Worm (Caenorhabditis elegans): ENCODE measurements around the gene pals-37.

- TF ChIP-seq elt-2 (tag; optimal IDR thresholded peaks at IDR 0.05) (no peak), ceh-22 (tag; optimal IDR thresholded peaks at IDR 0.05) (no peak), pqm-1 (tag; optimal IDR thresholded peaks at IDR 0.05) (no peak)
Measured at ce11 chrV:12414362-12414761, 27.0 kb downstream of the pals-37 start.

Data from whole organism, late embryonic.